Fruit fly (Drosophila melanogaster): ENCODE data around the gene CG1316.

dm6 chr3L:4292120-4292697 lies 8.6 kb downstream of the CG1316 start, which contains the start of the genes CG15012 and Fdx2:
- TF ChIP-seq CG3995 (GFP tag; optimal IDR thresholded peaks at IDR 0.05) (peak; percentile 44), Chrac-16 (GFP tag; optimal IDR thresholded peaks at IDR 0.05) (peak; percentile 1), CG1792 (GFP tag; optimal IDR thresholded peaks at IDR 0.05) (no peak), jumu (GFP tag; optimal IDR thresholded peaks at IDR 0.05) (peak; percentile 43), Six4 (GFP tag; optimal IDR thresholded peaks at IDR 0.05) (no peak), grau (tag; optimal IDR thresholded peaks at IDR 0.05) (peak; percentile 41), pan (optimal IDR thresholded peaks at IDR 0.05) (no peak), pan (GFP tag; optimal IDR thresholded peaks at IDR 0.05 in 1 of 2, IDR thresholded peaks at IDR 0.05 in 1 of 2) (no peak), CG10267 (tag; optimal IDR thresholded peaks at IDR 0.05) (peak; percentile 74), trh (GFP tag; optimal IDR thresholded peaks at IDR 0.05) (no peak)
